Worm (Caenorhabditis elegans) whole organism, L3 larva: ENCODE measurements around the gene cnnm-5.

Source experiments
- R02D3.7 ChIP-seq: fragments of 150-350 bp; optimal IDR thresholded peaks from 2 replicates; lab custom pipeline; 2014; ENCODE audit warnings: missing biosample characterization, missing genetic modification characterization
- ZK546.5 ChIP-seq: sonication (generic microtip); optimal IDR thresholded peaks from 2 replicates; lab custom pipeline; 2017; ENCODE audit warnings: missing biosample characterization, missing genetic modification characterization
- aly-2 ChIP-seq: fragments of 150-350 bp; optimal IDR thresholded peaks from 2 replicates; lab custom pipeline; 2014; ENCODE audit warnings: missing biosample characterization, missing genetic modification characterization
- ama-1 ChIP-seq: fragments of 150-350 bp; optimal IDR thresholded peaks from 2 replicates; lab custom pipeline; 2018
- ceh-16 ChIP-seq: sonication (generic microtip); optimal IDR thresholded peaks from 2 replicates; lab custom pipeline; 2017; ENCODE audit warnings: missing biosample characterization, missing genetic modification characterization
- ceh-28 ChIP-seq: fragments of 150-350 bp; optimal IDR thresholded peaks from 2 replicates; lab custom pipeline; 2014; ENCODE audit warnings: missing biosample characterization, missing genetic modification reagents, missing genetic modification characterization
- ceh-82 ChIP-seq: fragments of 150-350 bp; optimal IDR thresholded peaks from 2 replicates; lab custom pipeline; 2014; ENCODE audit warnings: missing biosample characterization, missing genetic modification characterization
- ceh-9 ChIP-seq: sonication (generic microtip); optimal IDR thresholded peaks from 2 replicates; lab custom pipeline; 2018; ENCODE audit warnings: missing biosample characterization, missing genetic modification characterization
- daf-12 ChIP-seq: fragments of 150-350 bp; optimal IDR thresholded peaks from 2 replicates; lab custom pipeline; 2014; ENCODE audit warnings: missing biosample characterization, missing genetic modification reagents, missing genetic modification characterization
- egl-27 ChIP-seq: sonication (generic microtip); optimal IDR thresholded peaks from 4 replicates; lab custom pipeline; 2017; ENCODE audit warnings: missing biosample characterization, missing genetic modification reagents, missing genetic modification characterization
- egl-5 ChIP-seq: fragments of 150-350 bp; optimal IDR thresholded peaks from 2 replicates; lab custom pipeline; 2017; ENCODE audit warnings: missing biosample characterization, missing genetic modification reagents, missing genetic modification characterization, inconsistent platforms
- elt-1 ChIP-seq: fragments of 150-350 bp; optimal IDR thresholded peaks from 2 replicates; lab custom pipeline; 2014; ENCODE audit warnings: missing biosample characterization, missing genetic modification characterization
- elt-2 ChIP-seq: sonication (generic microtip); optimal IDR thresholded peaks from 2 replicates; lab custom pipeline; 2016; ENCODE audit warnings: missing genetic modification reagents, mild to moderate bottlenecking, missing genetic modification characterization, missing compliant biosample characterization
- elt-3 ChIP-seq, 3 experiments: fragments of 150-350 bp in 1 of 3; sonication (generic microtip) in 2 of 3; optimal IDR thresholded peaks; 2 replicates in 2 of 3; 4 replicates in 1 of 3; lab custom pipeline; 2014 to 2017; ENCODE audit warnings: missing biosample characterization in 3 of 3, missing genetic modification characterization in 3 of 3
- eor-1 ChIP-seq, 2 experiments: fragments of 150-350 bp; optimal IDR thresholded peaks; 2 replicates each; lab custom pipeline; 2014 to 2018; ENCODE audit warnings: missing biosample characterization in 2 of 2, missing genetic modification characterization in 2 of 2
- fkh-10 ChIP-seq: sonication (generic microtip); optimal IDR thresholded peaks from 2 replicates; lab custom pipeline; 2017; ENCODE audit warnings: missing biosample characterization, missing genetic modification reagents, missing genetic modification characterization
- fkh-2 ChIP-seq: fragments of 150-350 bp; optimal IDR thresholded peaks from 2 replicates; lab custom pipeline; 2014; ENCODE audit warnings: missing biosample characterization, missing genetic modification reagents, missing genetic modification characterization
- fos-1 ChIP-seq: fragments of 150-350 bp; optimal IDR thresholded peaks from 2 replicates; lab custom pipeline; 2014; ENCODE audit warnings: missing biosample characterization, missing genetic modification characterization
- hmg-11 ChIP-seq: sonication (generic microtip); optimal IDR thresholded peaks from 2 replicates; lab custom pipeline; 2016; ENCODE audit warnings: missing genetic modification characterization, missing compliant biosample characterization
- jun-1 ChIP-seq: fragments of 150-350 bp; optimal IDR thresholded peaks from 2 replicates; lab custom pipeline; 2014; ENCODE audit warnings: missing biosample characterization, missing genetic modification reagents, missing genetic modification characterization
- lin-15B ChIP-seq: fragments of 150-350 bp; optimal IDR thresholded peaks from 2 replicates; lab custom pipeline; 2014; ENCODE audit warnings: missing biosample characterization, missing genetic modification characterization
- lin-39 ChIP-seq: fragments of 150-350 bp; optimal IDR thresholded peaks from 2 replicates; lab custom pipeline; 2018; ENCODE audit warnings: missing biosample characterization, missing genetic modification reagents, missing genetic modification characterization
- lsy-12 ChIP-seq: sonication (generic microtip); optimal IDR thresholded peaks from 2 replicates; lab custom pipeline; 2016; ENCODE audit warnings: mild to moderate bottlenecking, missing genetic modification characterization, missing compliant biosample characterization
- mdl-1 ChIP-seq: fragments of 150-350 bp; optimal IDR thresholded peaks from 2 replicates; lab custom pipeline; 2014; ENCODE audit warnings: missing biosample characterization, missing genetic modification characterization
- mml-1 ChIP-seq: fragments of 150-350 bp; sonication (generic microtip); optimal IDR thresholded peaks from 3 replicates; lab custom pipeline; 2014; ENCODE audit warnings: missing biosample characterization, missing genetic modification characterization
- nfya-1 ChIP-seq: sonication (generic microtip); optimal IDR thresholded peaks from 2 replicates; lab custom pipeline; 2017; ENCODE audit warnings: missing genetic modification characterization, mild to moderate bottlenecking, missing compliant biosample characterization, antibody characterized with exemption, moderate library complexity; ENCODE audit not compliant: insufficient read depth
- nhr-11 ChIP-seq: fragments of 150-350 bp; optimal IDR thresholded peaks from 2 replicates; lab custom pipeline; 2014; ENCODE audit warnings: missing biosample characterization, missing genetic modification characterization
- nhr-12 ChIP-seq: fragments of 150-350 bp; optimal IDR thresholded peaks from 2 replicates; lab custom pipeline; 2014; ENCODE audit warnings: missing biosample characterization, missing genetic modification characterization
- nhr-23 ChIP-seq: fragments of 150-350 bp; optimal IDR thresholded peaks from 2 replicates; lab custom pipeline; 2014; ENCODE audit warnings: missing biosample characterization, missing genetic modification reagents, missing genetic modification characterization
- nhr-237 ChIP-seq: fragments of 150-350 bp; optimal IDR thresholded peaks from 2 replicates; lab custom pipeline; 2014; ENCODE audit warnings: missing biosample characterization, missing genetic modification characterization
- nhr-25 ChIP-seq: sonication (generic microtip); optimal IDR thresholded peaks from 2 replicates; lab custom pipeline; 2017; ENCODE audit warnings: missing biosample characterization, missing genetic modification characterization
- nhr-43 ChIP-seq: sonication (generic microtip); optimal IDR thresholded peaks from 2 replicates; lab custom pipeline; 2016; ENCODE audit warnings: mild to moderate bottlenecking, missing genetic modification characterization, missing compliant biosample characterization; ENCODE audit not compliant: poor library complexity, severe bottlenecking
- nhr-67 ChIP-seq: fragments of 150-350 bp; optimal IDR thresholded peaks from 2 replicates; lab custom pipeline; 2014; ENCODE audit warnings: missing biosample characterization, missing genetic modification characterization
- nhr-77 ChIP-seq: fragments of 150-350 bp; optimal IDR thresholded peaks from 2 replicates; lab custom pipeline; 2014; ENCODE audit warnings: missing biosample characterization, missing genetic modification characterization
- pha-4 ChIP-seq: fragments of 150-350 bp; optimal IDR thresholded peaks from 2 replicates; lab custom pipeline; 2014; ENCODE audit warnings: missing biosample characterization, missing genetic modification reagents, missing genetic modification characterization
- pqm-1 ChIP-seq: fragments of 150-350 bp; optimal IDR thresholded peaks from 2 replicates; lab custom pipeline; 2017; ENCODE audit warnings: missing biosample characterization, missing genetic modification characterization, inconsistent platforms
- sea-2 ChIP-seq: fragments of 150-350 bp; sonication (generic microtip); optimal IDR thresholded peaks from 4 replicates; lab custom pipeline; 2014; ENCODE audit warnings: missing biosample characterization, missing genetic modification reagents, missing genetic modification characterization
- snpc-4 ChIP-seq: fragments of 150-350 bp; optimal IDR thresholded peaks from 2 replicates; lab custom pipeline; 2014; ENCODE audit warnings: missing biosample characterization, missing genetic modification characterization
- unc-39 ChIP-seq: sonication (generic microtip); optimal IDR thresholded peaks from 4 replicates; lab custom pipeline; 2017; ENCODE audit warnings: missing biosample characterization, missing genetic modification characterization
- unc-62 ChIP-seq: fragments of 150-350 bp; sonication (generic microtip); optimal IDR thresholded peaks from 4 replicates; lab custom pipeline; 2014; ENCODE audit warnings: missing biosample characterization, missing genetic modification reagents, missing genetic modification characterization
- zag-1 ChIP-seq: fragments of 150-350 bp; optimal IDR thresholded peaks from 2 replicates; lab custom pipeline; 2014; ENCODE audit warnings: missing biosample characterization, missing genetic modification characterization
- ztf-11 ChIP-seq: fragments of 150-350 bp; optimal IDR thresholded peaks from 2 replicates; lab custom pipeline; 2014; ENCODE audit warnings: missing biosample characterization, missing genetic modification characterization
- ztf-4 ChIP-seq: fragments of 150-350 bp; optimal IDR thresholded peaks from 2 replicates; lab custom pipeline; 2014; ENCODE audit warnings: missing biosample characterization, missing genetic modification characterization

cnnm-5 gene

DNA sequence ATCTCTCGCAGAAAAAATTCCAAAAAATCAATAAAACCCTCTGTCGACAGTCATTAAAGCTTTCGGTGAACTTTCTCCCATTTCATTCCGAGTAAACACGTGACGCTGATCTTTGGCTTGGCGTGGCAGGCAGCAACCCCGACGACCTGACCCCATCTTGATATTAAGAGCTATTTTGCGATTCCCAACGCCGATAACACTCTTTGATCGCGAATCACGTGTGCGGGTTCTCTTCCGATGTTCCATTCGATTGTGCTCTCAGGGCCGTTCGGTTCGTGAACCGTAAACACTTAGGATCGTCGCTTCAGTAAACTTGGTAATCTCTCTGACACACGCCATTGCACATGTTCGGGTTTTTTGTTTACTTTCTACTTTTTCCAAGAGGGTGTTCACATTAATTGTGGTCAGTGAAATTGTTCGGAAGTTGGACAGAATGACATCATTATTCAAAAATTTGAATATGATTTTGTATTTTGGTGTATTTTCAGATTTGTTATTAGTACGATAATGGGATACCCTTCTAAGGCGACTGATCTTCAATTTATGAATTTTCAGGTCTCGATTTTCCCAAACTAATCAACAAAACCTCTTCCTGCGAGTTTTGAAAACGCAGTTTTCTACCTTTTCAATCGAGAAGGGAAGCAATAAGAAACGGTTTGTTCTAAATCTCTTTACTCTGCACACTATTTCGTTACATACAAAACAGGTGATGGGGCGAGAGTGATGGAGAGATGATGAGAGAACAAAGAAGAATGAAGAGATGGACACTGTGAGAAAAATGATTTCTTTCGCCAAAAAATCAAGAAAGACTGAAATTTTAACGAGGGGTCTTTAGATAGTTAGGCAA lies 31.6 kb downstream of the cnnm-5 start:
- TF ChIP-seq nhr-25 (peak; percentile 87), ceh-82 (tag; lab: Kevin White, UChicago) (no peak), jun-1 (tag; lab: Kevin White, UChicago) (no peak), ceh-28 (tag; lab: Kevin White, UChicago) (peak; percentile 45), hmg-11 (no peak), lsy-12 (tag; lab: Kevin White, UChicago) (no peak), egl-5 (peak; percentile 30), aly-2 (tag; lab: Kevin White, UChicago) (no peak), pha-4 (tag; lab: Kevin White, UChicago) (peak; percentile 93), lin-39 (peak; percentile 55), mml-1 (tag; lab: Kevin White, UChicago) (no peak), zag-1 (no peak), daf-12 (no peak), nhr-237 (tag; lab: Kevin White, UChicago) (no peak), fkh-10 (GFP tag; lab: Kevin White, UChicago) (no peak), nhr-12 (tag; lab: Kevin White, UChicago) (no peak), nhr-67 (tag; lab: Kevin White, UChicago) (no peak), lin-15B (tag; lab: Kevin White, UChicago) (no peak), nhr-23 (peak; percentile 87), ama-1 (peak; percentile 85), nfya-1 (tag; lab: Kevin White, UChicago) (peak; percentile 37), fos-1 (no peak), unc-39 (tag; lab: Kevin White, UChicago) (no peak), unc-62 (GFP tag; lab: Kevin White, UChicago) (no peak), pqm-1 (tag; lab: Kevin White, UChicago) (peak; percentile 56), elt-2 (peak; percentile 37), mdl-1 (tag; lab: Kevin White, UChicago) (no peak), nhr-43 (tag; lab: Kevin White, UChicago) (peak; percentile 31), elt-3 (tag; optimal IDR thresholded peaks at IDR 0.05; lab: Kevin White, UChicago) (no peak), R02D3.7 (tag; lab: Kevin White, UChicago) (no peak), ZK546.5 (no peak), snpc-4 (tag; lab: Kevin White, UChicago) (no peak), nhr-77 (tag; lab: Kevin White, UChicago) (no peak), ztf-4 (tag; lab: Kevin White, UChicago) (no peak), elt-1 (tag; lab: Kevin White, UChicago) (peak; percentile 96), eor-1 (tag; optimal IDR thresholded peaks at IDR 0.05; lab: Kevin White, UChicago) (no peak)

- TF ChIP-seq ama-1 (peak; percentile 67), fos-1 (no peak), mdl-1 (tag; lab: Kevin White, UChicago) (no peak), fkh-2 (tag; lab: Kevin White, UChicago) (no peak)
- TF ChIP-seq, all 47 proteins: peak for 1
These were observed 33.1 kb downstream of the cnnm-5 start for ce11 chrIII:3795933-3796332.

ce11 chrIII:3790855-3791254 lies 38.1 kb downstream of the cnnm-5 start:
- TF ChIP-seq ztf-11 (no peak), ztf-4 (tag; lab: Kevin White, UChicago) (no peak), pha-4 (tag; lab: Kevin White, UChicago) (no peak), nhr-67 (tag; lab: Kevin White, UChicago) (no peak), nhr-11 (tag; lab: Kevin White, UChicago) (no peak), unc-62 (GFP tag; lab: Kevin White, UChicago) (no peak), fkh-2 (tag; lab: Kevin White, UChicago) (no peak), lin-15B (tag; lab: Kevin White, UChicago) (peak; percentile 3), elt-2 (peak; percentile 1), sea-2 (no peak), zag-1 (no peak), egl-5 (no peak), lin-39 (no peak), nhr-12 (tag; lab: Kevin White, UChicago) (no peak), nfya-1 (tag; lab: Kevin White, UChicago) (peak; percentile 99), ceh-9 (no peak), aly-2 (tag; lab: Kevin White, UChicago) (no peak), hmg-11 (no peak), fos-1 (no peak), snpc-4 (tag; lab: Kevin White, UChicago) (no peak), eor-1 (tag; optimal IDR thresholded peaks at IDR 0.05; lab: Kevin White, UChicago) (no peak), nhr-77 (tag; lab: Kevin White, UChicago) (no peak), nhr-43 (tag; lab: Kevin White, UChicago) (no peak), egl-27 (tag; lab: Kevin White, UChicago) (no peak), ceh-16 (tag; lab: Kevin White, UChicago) (no peak), jun-1 (tag; lab: Kevin White, UChicago) (no peak)
- TF ChIP-seq, all 47 proteins: peak for 3
